ENCODE assay signal across 2 fruit fly cellular contexts in the genomic region with DNA sequence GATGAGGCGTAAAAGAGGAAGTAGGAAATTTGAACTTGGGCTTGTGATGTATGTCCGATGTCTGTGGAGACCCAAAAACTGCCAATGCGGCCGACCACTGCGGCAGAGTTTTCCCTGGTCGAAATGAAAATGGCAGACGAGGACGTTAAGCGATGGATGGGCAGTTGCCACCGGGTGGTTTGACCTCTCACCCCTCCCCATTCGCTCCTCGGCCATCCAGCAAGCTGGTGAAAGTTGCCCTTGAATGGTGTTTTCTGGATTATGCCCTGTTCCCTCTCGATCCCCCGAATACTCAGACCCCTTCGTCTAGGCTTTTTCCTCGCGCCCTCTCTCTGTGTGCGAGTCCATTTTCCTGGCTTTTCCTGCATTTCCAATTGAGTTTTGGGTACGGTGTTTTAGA.
TF ChIP-seq lines count a peak whose summit lies in the region.

No protein-coding gene starts in this region.

- TF ChIP-seq CTCF in whole organism, embryonic (GFP tag; optimal IDR thresholded peaks at IDR 0.05; lab: Kevin White, UChicago): no peak

TF ChIP-seq in whole organism, embryonic, 481 proteins besides CTCF, POLR2A, EP300 and RAD21:
- TF ChIP-seq abd-A (tag; optimal IDR thresholded peaks at IDR 0.05; lab: Kevin White, UChicago): peak; percentile 86
- TF ChIP-seq chm (GFP tag; IDR thresholded peaks at IDR 0.05; lab: Robert Waterston, UW): 0 out of 2 replicates have a peak, but pooled peaks have one; percentile 17
- peak; percentile 58 for TF ChIP-seq crol (GFP tag; IDR thresholded peaks at IDR 0.05; lab: Robert Waterston, UW)
- no peak for TF ChIP-seq Hmx (GFP tag; optimal IDR thresholded peaks at IDR 0.05; lab: Kevin White, UChicago)
- TF ChIP-seq Opbp (GFP tag; IDR thresholded peaks at IDR 0.05; lab: Robert Waterston, UW; ENCODE audit: partially characterized antibody): no peak

TF ChIP-seq in whole organism, prepupa, 60 proteins besides CTCF, POLR2A, EP300 and RAD21:
- TF ChIP-seq CG8632 (GFP tag; optimal IDR thresholded peaks at IDR 0.05; lab: Kevin White, UChicago) (no peak), topi (GFP tag; optimal IDR thresholded peaks at IDR 0.05; lab: Kevin White, UChicago) (no peak), fkh (GFP tag; optimal IDR thresholded peaks at IDR 0.05; lab: Kevin White, UChicago) (no peak), Lpt (GFP tag; optimal IDR thresholded peaks at IDR 0.05; lab: Kevin White, UChicago) (no peak), CG6808 (GFP tag; optimal IDR thresholded peaks at IDR 0.05; lab: Kevin White, UChicago) (no peak), Met (GFP tag; optimal IDR thresholded peaks at IDR 0.05; lab: Kevin White, UChicago) (no peak), spab (GFP tag; optimal IDR thresholded peaks at IDR 0.05; lab: Kevin White, UChicago) (no peak), svp (GFP tag; lab: Kevin White, UChicago) (peak; percentile 17)
